Fruit fly (Drosophila melanogaster) whole organism, wandering third instar larva: ENCODE data around the gene gammaTub37C.

ENCODE experiments used
- Abd-B ChIP-seq: fragments of >200 bp; optimal IDR thresholded peaks from 2 replicates; lab custom pipeline; 2017; ENCODE audit warnings: missing biosample characterization, missing genetic modification characterization
- CG9705 ChIP-seq: fragments of 200-800 bp; sonication (Bioruptor generic); optimal IDR thresholded peaks from 2 replicates; lab custom pipeline; 2018; ENCODE audit warnings: missing biosample characterization, mild to moderate bottlenecking, missing genetic modification characterization
- Dfd ChIP-seq: fragments of >200 bp; optimal IDR thresholded peaks from 2 replicates; lab custom pipeline; 2017; ENCODE audit warnings: missing biosample characterization, missing genetic modification characterization
- Dif ChIP-seq: fragments of 200-275, 200-300 bp; sonication (Bioruptor generic); optimal IDR thresholded peaks from 2 replicates; lab custom pipeline; 2018; ENCODE audit warnings: missing biosample characterization, missing genetic modification characterization; ENCODE audit not compliant: partially characterized antibody
- HLH106 ChIP-seq: fragments of 200-800 bp; optimal IDR thresholded peaks from 3 replicates; lab custom pipeline; 2019; ENCODE audit warnings: missing biosample characterization, mild to moderate bottlenecking, missing genetic modification characterization, moderate library complexity
- Hnf4 ChIP-seq: fragments of 200-800 bp; sonication (Bioruptor generic); optimal IDR thresholded peaks from 2 replicates; lab custom pipeline; 2016; ENCODE audit warnings: missing biosample characterization, mild to moderate bottlenecking, missing genetic modification characterization
- Hr78 ChIP-seq: fragments of >200 bp; optimal IDR thresholded peaks from 2 replicates; lab custom pipeline; 2017; ENCODE audit warnings: missing biosample characterization, missing genetic modification characterization
- Hr83 ChIP-seq: fragments of 200-300 bp; sonication (Bioruptor generic); optimal IDR thresholded peaks from 2 replicates; lab custom pipeline; 2016; ENCODE audit warnings: missing biosample characterization, mild to moderate bottlenecking, missing genetic modification characterization, moderate library complexity; ENCODE audit not compliant: poor library complexity, severe bottlenecking
- Jra ChIP-seq: sonication (Bioruptor generic); optimal IDR thresholded peaks from 2 replicates; lab custom pipeline; 2016; ENCODE audit warnings: missing biosample characterization, missing genetic modification characterization
- Mio ChIP-seq: sonication (Bioruptor generic); optimal IDR thresholded peaks from 2 replicates; lab custom pipeline; 2016; ENCODE audit warnings: missing biosample characterization, missing genetic modification characterization
- Myc ChIP-seq: fragments of >200 bp; optimal IDR thresholded peaks from 2 replicates; lab custom pipeline; 2017
- N ChIP-seq: fragments of >200 bp; optimal IDR thresholded peaks from 2 replicates; lab custom pipeline; 2018; ENCODE audit warnings: missing biosample characterization, missing external identifiers, missing genetic modification characterization
- OdsH ChIP-seq: fragments of 200-800 bp; sonication (Bioruptor generic); optimal IDR thresholded peaks from 2 replicates; lab custom pipeline; 2016; ENCODE audit warnings: missing biosample characterization, mild to moderate bottlenecking, missing genetic modification characterization
- Rel ChIP-seq, 2 experiments: fragments of 200-800 bp; sonication (Bioruptor generic) in 1 of 2; optimal IDR thresholded peaks; 2 replicates in 1 of 2; 3 replicates in 1 of 2; lab custom pipeline; 2016 to 2019; ENCODE audit warnings: mild to moderate bottlenecking in 2 of 2, missing biosample characterization in 2 of 2, missing genetic modification characterization in 2 of 2, moderate library complexity in 1 of 2
- Sp1 ChIP-seq: fragments of 200-800 bp; sonication (Bioruptor generic); optimal IDR thresholded peaks from 3 replicates; lab custom pipeline; 2019; ENCODE audit warnings: missing biosample characterization, mild to moderate bottlenecking, missing genetic modification characterization, moderate library complexity
- br ChIP-seq: fragments of 200-800 bp; sonication (Bioruptor generic); optimal IDR thresholded peaks from 2 replicates; lab custom pipeline; 2016; ENCODE audit warnings: missing biosample characterization, missing genetic modification characterization
- brk ChIP-seq: fragments of 200-800 bp; sonication (Bioruptor generic); optimal IDR thresholded peaks from 2 replicates; lab custom pipeline; 2016; ENCODE audit warnings: missing biosample characterization, mild to moderate bottlenecking, missing genetic modification characterization
- dl ChIP-seq, 2 experiments: fragments of 175-275, 200-275 bp in 1 of 2; fragments of 200-275 bp in 1 of 2; sonication (Bioruptor generic); optimal IDR thresholded peaks; lab custom pipeline; 2018; ENCODE audit warnings: mild to moderate bottlenecking in 2 of 2, missing biosample characterization in 2 of 2, missing genetic modification characterization in 2 of 2, moderate library complexity in 2 of 2; ENCODE audit not compliant: partially characterized antibody in 2 of 2, insufficient read depth in 1 of 2
- dmrt93B ChIP-seq: fragments of 200-800 bp; sonication (Bioruptor generic); optimal IDR thresholded peaks from 2 replicates; lab custom pipeline; 2018; ENCODE audit warnings: missing biosample characterization, mild to moderate bottlenecking, missing genetic modification characterization
- ey ChIP-seq: fragments of 200-800 bp; sonication (Bioruptor generic); optimal IDR thresholded peaks from 2 replicates; lab custom pipeline; 2016; ENCODE audit warnings: missing biosample characterization, missing genetic modification characterization
- foxo ChIP-seq, 2 experiments: fragments of 200-800 bp; sonication (Bioruptor generic); optimal IDR thresholded peaks; 2 replicates in 1 of 2; 3 replicates in 1 of 2; lab custom pipeline; 2016 to 2017; ENCODE audit warnings: missing biosample characterization in 2 of 2, missing genetic modification characterization in 2 of 2
- fru ChIP-seq: fragments of 200-800 bp; sonication (Bioruptor generic); optimal IDR thresholded peaks from 3 replicates; lab custom pipeline; 2016; ENCODE audit warnings: missing biosample characterization, mild to moderate bottlenecking, missing genetic modification characterization
- h ChIP-seq: fragments of 200-800 bp; sonication (Bioruptor generic); optimal IDR thresholded peaks from 3 replicates; lab custom pipeline; 2016; ENCODE audit warnings: missing biosample characterization, mild to moderate bottlenecking, missing genetic modification characterization
- jim ChIP-seq: fragments of 175-275, 200-325 bp; sonication (Bioruptor generic); optimal IDR thresholded peaks from 2 replicates; lab custom pipeline; 2016; ENCODE audit warnings: missing biosample characterization, mild to moderate bottlenecking, missing genetic modification characterization
- lola ChIP-seq: fragments of >200 bp; optimal IDR thresholded peaks from 2 replicates; lab custom pipeline; 2017; ENCODE audit warnings: missing biosample characterization, missing genetic modification characterization
- psq ChIP-seq: fragments of 200-800 bp; sonication (Bioruptor generic); optimal IDR thresholded peaks from 3 replicates; lab custom pipeline; 2017; ENCODE audit warnings: missing biosample characterization, mild to moderate bottlenecking, missing genetic modification characterization, moderate library complexity
- rgr ChIP-seq: fragments of 200-800 bp; sonication (Bioruptor generic); optimal IDR thresholded peaks from 3 replicates; lab custom pipeline; 2016; ENCODE audit warnings: missing biosample characterization, mild to moderate bottlenecking, missing genetic modification characterization
- sv ChIP-seq: fragments of 200-800 bp; sonication (Bioruptor generic); optimal IDR thresholded peaks from 3 replicates; lab custom pipeline; 2016; ENCODE audit warnings: missing biosample characterization, missing genetic modification characterization
- tai ChIP-seq: sonication (Bioruptor generic); optimal IDR thresholded peaks from 2 replicates; lab custom pipeline; 2016; ENCODE audit warnings: missing biosample characterization, missing genetic modification characterization
- woc ChIP-seq: sonication (Bioruptor generic); optimal IDR thresholded peaks from 2 replicates; lab custom pipeline; 2016; ENCODE audit warnings: missing biosample characterization, mild to moderate bottlenecking, missing genetic modification characterization

The gammaTub37C gene

DNA sequence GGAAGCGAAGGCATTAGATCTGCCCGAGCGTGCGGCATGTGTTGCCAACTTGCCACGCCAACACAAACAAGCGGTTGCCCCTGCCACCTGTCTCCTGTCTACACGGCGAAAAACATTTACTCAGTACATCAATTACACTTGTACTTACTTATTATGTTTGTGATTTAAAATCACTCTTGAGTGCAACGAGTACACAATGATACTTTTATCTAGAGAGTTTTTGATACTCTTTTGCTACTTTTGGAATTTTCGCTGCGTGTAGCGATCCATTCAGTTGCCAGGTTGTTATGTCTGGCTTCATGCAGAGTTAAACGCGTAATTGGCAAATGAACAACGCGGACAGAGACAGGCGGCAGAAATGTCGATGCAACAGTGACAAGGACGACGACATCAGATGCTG lies 8.2 kb upstream of the gammaTub37C start:
- peak in 1 of 2 experiments; percentile 51 for TF ChIP-seq foxo (GFP tag; optimal IDR thresholded peaks at IDR 0.05; lab: Kevin White, UChicago)
- TF ChIP-seq Sp1 (GFP tag; lab: Kevin White, UChicago) = peak; percentile 5
- peak; percentile 51 for TF ChIP-seq fru (GFP tag; lab: Kevin White, UChicago)
- TF ChIP-seq woc (GFP tag; lab: Kevin White, UChicago) = peak; percentile 29
- TF ChIP-seq ey (GFP tag; lab: Kevin White, UChicago) = peak; percentile 53
- TF ChIP-seq HLH106 (tag; lab: Kevin White, UChicago) = peak; percentile 29
- TF ChIP-seq h = peak; percentile 56
- peak; percentile 19 for TF ChIP-seq br (GFP tag; lab: Kevin White, UChicago)
- no peak for TF ChIP-seq brk (GFP tag; lab: Kevin White, UChicago)
- no peak for TF ChIP-seq Myc (lab: Kevin White, UChicago)
- TF ChIP-seq Jra = no peak
- TF ChIP-seq OdsH (GFP tag; lab: Kevin White, UChicago) = peak; percentile 25
- TF ChIP-seq rgr (GFP tag; lab: Kevin White, UChicago) = peak; percentile 56

DNA sequence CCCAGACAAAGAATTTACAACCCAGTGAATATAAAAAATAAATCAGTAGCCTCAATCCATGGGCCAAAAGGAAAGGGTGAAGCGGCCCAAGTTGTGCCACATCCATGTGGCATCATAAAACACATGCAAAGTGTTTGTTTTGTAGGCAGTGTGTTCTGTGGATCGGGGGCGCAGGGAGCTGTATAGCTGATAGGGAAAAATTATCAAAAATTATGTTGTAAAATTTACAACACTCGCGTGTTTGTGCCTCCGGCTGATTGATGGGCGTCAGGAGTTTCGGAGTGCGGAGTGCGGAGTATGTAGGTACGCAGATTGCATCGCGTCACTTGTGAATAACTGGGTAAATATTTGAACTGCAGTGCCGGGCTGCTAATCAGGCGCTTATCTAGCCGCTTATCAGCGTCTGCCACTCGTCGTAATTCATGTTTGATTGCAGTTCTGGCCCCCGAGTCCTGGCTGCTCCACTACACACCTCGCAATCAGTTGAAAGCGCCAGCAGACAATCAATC lies 6.3 kb upstream of the gammaTub37C start:
- TF ChIP-seq N = no peak
- TF ChIP-seq, all 38 proteins: peak for 0

dm6 chr2L:19190195-19190594 lies 4.7 kb upstream of the gammaTub37C start, which contains the start of gene drl:
Gene drl, plus strand, starts transcription at chr2L:19190342.
- TF ChIP-seq Hr83 = peak; percentile 30
- peak; percentile 59 for TF ChIP-seq Dif (GFP tag; lab: Kevin White, UChicago)
- TF ChIP-seq rgr (GFP tag; lab: Kevin White, UChicago) = peak; percentile 24
- peak in 1 of 2 experiments; percentile 30 for TF ChIP-seq dl (GFP tag; optimal IDR thresholded peaks at IDR 0.05; lab: Kevin White, UChicago; ENCODE audit: insufficient read depth in 1 of 2, partially characterized antibody in 2 of 2)
- TF ChIP-seq OdsH (GFP tag; lab: Kevin White, UChicago) = no peak

- TF ChIP-seq dmrt93B (GFP tag; lab: Kevin White, UChicago) (no peak), sv (GFP tag; lab: Kevin White, UChicago) (no peak), h (no peak), fru (GFP tag; lab: Kevin White, UChicago) (no peak), Jra (no peak), CG9705 (GFP tag; lab: Kevin White, UChicago) (no peak), lola (GFP tag; lab: Kevin White, UChicago) (no peak), Hr78 (no peak), Myc (lab: Kevin White, UChicago) (no peak), Dif (GFP tag; lab: Kevin White, UChicago) (no peak), woc (GFP tag; lab: Kevin White, UChicago) (no peak)
- TF ChIP-seq, all 38 proteins: peak for 0
Measured at dm6 chr2L:19183687-19184086, 1.8 kb downstream of the gammaTub37C start, which contains the start of gene CG46059. Gene CG46059, minus strand, starts transcription at chr2L:19183787.

DNA sequence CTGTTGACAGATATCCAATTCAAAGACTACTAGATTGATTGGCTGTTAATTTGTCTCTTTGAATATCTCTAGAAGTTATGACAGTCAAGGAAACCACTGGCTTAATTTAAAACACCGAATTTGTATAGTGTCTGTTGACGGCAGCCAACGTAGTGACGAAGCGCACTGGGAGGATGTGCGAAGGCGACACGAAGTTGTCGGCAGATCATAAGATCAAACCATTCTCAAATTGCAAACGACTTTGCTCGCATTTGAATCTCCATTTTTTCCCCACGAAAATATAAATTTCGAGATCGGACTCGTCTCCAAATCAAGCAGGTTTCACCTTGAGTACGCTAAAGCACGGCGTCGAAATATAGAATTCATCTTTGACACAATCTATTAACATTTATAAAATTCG lies 2.8 kb downstream of the gammaTub37C start, which contains the start of gene CG42688:
Gene CG42688 (minus strand): TSS at position 101 of the 400 bp plus-strand sequence.
- TF ChIP-seq Dif (GFP tag; lab: Kevin White, UChicago) = no peak
- TF ChIP-seq dmrt93B (GFP tag; lab: Kevin White, UChicago) = no peak
- TF ChIP-seq Mio (GFP tag; lab: Kevin White, UChicago) = no peak
- TF ChIP-seq Dfd (GFP tag; lab: Kevin White, UChicago) = no peak
- TF ChIP-seq psq = no peak
- no peak for TF ChIP-seq rgr (GFP tag; lab: Kevin White, UChicago)
- no peak for TF ChIP-seq N
- TF ChIP-seq brk (GFP tag; lab: Kevin White, UChicago) = no peak
- TF ChIP-seq Hnf4 = no peak
- no peak for TF ChIP-seq ey (GFP tag; lab: Kevin White, UChicago)
- TF ChIP-seq h = no peak
- no peak for TF ChIP-seq tai
- TF ChIP-seq fru (GFP tag; lab: Kevin White, UChicago) = no peak
- no peak for TF ChIP-seq Abd-B (GFP tag; lab: Kevin White, UChicago)
- TF ChIP-seq sv (GFP tag; lab: Kevin White, UChicago) = no peak
- TF ChIP-seq Hr83 = no peak
- TF ChIP-seq HLH106 (tag; lab: Kevin White, UChicago) = no peak
- no peak for TF ChIP-seq Rel (GFP tag; optimal IDR thresholded peaks at IDR 0.05; lab: Kevin White, UChicago)
- TF ChIP-seq Rel (tag; optimal IDR thresholded peaks at IDR 0.05; lab: Kevin White, UChicago) = no peak
- no peak for TF ChIP-seq Myc (lab: Kevin White, UChicago)
- TF ChIP-seq jim (GFP tag; lab: Kevin White, UChicago) = no peak
- TF ChIP-seq, all 38 proteins: peak for 0
